Worm (Caenorhabditis elegans): Measurements from ENCODE around the gene C32D5.12.

C32D5.12 gene

ce11 chrII:6355396-6356346, 3.1 kb downstream of the C32D5.12 start, which contains the start of gene C32D5.11 (continued):
- no peak for TF ChIP-seq egl-5 (tag; optimal IDR thresholded peaks at IDR 0.05)
- TF ChIP-seq elt-3 (tag; optimal IDR thresholded peaks at IDR 0.05) = no peak
- TF ChIP-seq R02D3.7 (tag; optimal IDR thresholded peaks at IDR 0.05) = no peak
- no peak for TF ChIP-seq sea-2 (GFP tag; optimal IDR thresholded peaks at IDR 0.05)
- peak; percentile 79 for TF ChIP-seq nhr-23 (tag; optimal IDR thresholded peaks at IDR 0.05)
- TF ChIP-seq tbx-2 (tag; optimal IDR thresholded peaks at IDR 0.05) = peak; percentile 27
- TF ChIP-seq ceh-82 (tag; optimal IDR thresholded peaks at IDR 0.05) = no peak
- peak; percentile 78 for TF ChIP-seq lin-15B (tag; optimal IDR thresholded peaks at IDR 0.05)
- TF ChIP-seq lin-39 (tag; optimal IDR thresholded peaks at IDR 0.05) = peak; percentile 84
- TF ChIP-seq ztf-11 (tag; optimal IDR thresholded peaks at IDR 0.05) = no peak
- TF ChIP-seq nhr-12 (tag; optimal IDR thresholded peaks at IDR 0.05) = no peak
- no peak for TF ChIP-seq nhr-67 (tag; optimal IDR thresholded peaks at IDR 0.05)
- peak; percentile 50 for TF ChIP-seq nhr-25 (tag; optimal IDR thresholded peaks at IDR 0.05)
- no peak for TF ChIP-seq unc-62 (GFP tag; optimal IDR thresholded peaks at IDR 0.05)
- no peak for TF ChIP-seq ama-1 (optimal IDR thresholded peaks at IDR 0.05)
- no peak for TF ChIP-seq ceh-9 (tag; optimal IDR thresholded peaks at IDR 0.05)

- TF ChIP-seq mml-1 (tag; optimal IDR thresholded peaks at IDR 0.05) = no peak
- TF ChIP-seq nhr-23 (tag; optimal IDR thresholded peaks at IDR 0.05) = peak; percentile 13
Measured at ce11 chrII:6351887-6352286, 6.9 kb downstream of the C32D5.12 start, which contains the start of gene C32D5.10. C32D5.10 (minus strand) TSS chrII:6351987.

DNA sequence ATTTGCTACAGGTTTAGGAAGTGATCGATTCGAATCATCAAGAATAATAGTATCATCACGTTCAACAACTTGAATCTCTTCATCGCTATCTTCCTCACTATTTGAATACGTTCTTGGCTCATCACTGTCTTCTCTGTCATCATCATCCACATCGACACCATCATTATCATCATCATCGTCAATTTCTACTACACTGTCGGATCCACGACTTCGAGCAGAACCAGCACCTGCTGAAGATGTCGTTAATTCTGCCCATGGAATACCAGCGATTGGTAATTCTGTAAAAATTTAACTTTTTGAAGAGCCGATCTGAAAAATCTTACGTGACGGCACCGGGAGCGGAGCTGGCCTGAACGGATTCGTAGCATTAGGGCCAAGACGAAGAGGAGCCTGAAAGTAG, 8.8 kb downstream of the C32D5.12 start:
- no peak for TF ChIP-seq eor-1 (tag; optimal IDR thresholded peaks at IDR 0.05)
- TF ChIP-seq snpc-4 (tag; optimal IDR thresholded peaks at IDR 0.05) = no peak
- TF ChIP-seq nhr-12 (tag; optimal IDR thresholded peaks at IDR 0.05) = no peak
- no peak for TF ChIP-seq ztf-11 (tag; optimal IDR thresholded peaks at IDR 0.05)
- no peak for TF ChIP-seq ceh-16 (tag; optimal IDR thresholded peaks at IDR 0.05)
- TF ChIP-seq nhr-25 (tag; optimal IDR thresholded peaks at IDR 0.05) = no peak
- TF ChIP-seq lsy-12 (tag; optimal IDR thresholded peaks at IDR 0.05) = no peak

DNA sequence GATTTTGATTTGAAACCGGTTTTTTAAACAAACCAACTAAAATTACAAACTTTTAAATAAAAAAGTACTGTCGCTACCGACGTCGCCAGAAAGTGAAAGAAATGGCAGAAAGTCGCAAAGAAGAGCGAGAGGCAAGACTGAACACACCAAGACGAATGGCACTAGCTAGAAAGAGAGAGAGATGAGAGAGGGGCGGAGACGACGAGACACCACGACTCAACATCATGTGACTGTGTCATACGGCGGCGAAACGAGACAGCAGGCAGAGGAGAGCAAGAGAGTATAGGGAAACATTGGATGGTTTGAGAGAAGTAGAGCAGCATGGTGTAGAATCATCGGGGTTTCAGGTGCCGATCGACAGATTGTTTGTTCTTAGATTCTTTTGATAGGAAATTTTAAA, 10.4 kb downstream of the C32D5.12 start:
- peak; percentile 74 for TF ChIP-seq elt-1 (tag; optimal IDR thresholded peaks at IDR 0.05)
- no peak for TF ChIP-seq fkh-2 (tag; optimal IDR thresholded peaks at IDR 0.05)
- TF ChIP-seq unc-39 (tag; optimal IDR thresholded peaks at IDR 0.05) = no peak
- TF ChIP-seq jun-1 (tag; optimal IDR thresholded peaks at IDR 0.05) = peak; percentile 94
- TF ChIP-seq fos-1 (tag; optimal IDR thresholded peaks at IDR 0.05) = no peak
- no peak for TF ChIP-seq nhr-12 (tag; optimal IDR thresholded peaks at IDR 0.05)
- peak; percentile 83 for TF ChIP-seq lin-15B (tag; optimal IDR thresholded peaks at IDR 0.05)
- no peak for TF ChIP-seq ceh-16 (tag; optimal IDR thresholded peaks at IDR 0.05)
- TF ChIP-seq lsy-12 (tag; optimal IDR thresholded peaks at IDR 0.05) = peak; percentile 79
- peak; percentile 98 for TF ChIP-seq nhr-25 (tag; optimal IDR thresholded peaks at IDR 0.05)
- peak; percentile 79 for TF ChIP-seq egl-5 (tag; optimal IDR thresholded peaks at IDR 0.05)
- no peak for TF ChIP-seq aly-2 (tag; optimal IDR thresholded peaks at IDR 0.05)
- no peak for TF ChIP-seq daf-12 (tag; optimal IDR thresholded peaks at IDR 0.05)
- no peak for TF ChIP-seq ceh-9 (tag; optimal IDR thresholded peaks at IDR 0.05)
- TF ChIP-seq elt-3 (tag; optimal IDR thresholded peaks at IDR 0.05) = no peak
- TF ChIP-seq eor-1 (tag; optimal IDR thresholded peaks at IDR 0.05) = no peak
- no peak for TF ChIP-seq snpc-4 (tag; optimal IDR thresholded peaks at IDR 0.05)
- TF ChIP-seq lin-39 (tag; optimal IDR thresholded peaks at IDR 0.05) = peak; percentile 92
- peak; percentile 85 for TF ChIP-seq nhr-43 (tag; optimal IDR thresholded peaks at IDR 0.05; ENCODE audit: poor library complexity, severe bottlenecking)
- TF ChIP-seq nhr-77 (tag; optimal IDR thresholded peaks at IDR 0.05) = peak; percentile 18
- peak; percentile 74 for TF ChIP-seq ceh-28 (tag; optimal IDR thresholded peaks at IDR 0.05)
- TF ChIP-seq R02D3.7 (tag; optimal IDR thresholded peaks at IDR 0.05) = peak; percentile 55
- TF ChIP-seq mdl-1 (tag; optimal IDR thresholded peaks at IDR 0.05) = peak; percentile 66
- TF ChIP-seq zag-1 (tag; optimal IDR thresholded peaks at IDR 0.05) = no peak
- peak; percentile 50 for TF ChIP-seq egl-27 (tag; optimal IDR thresholded peaks at IDR 0.05)
- no peak for TF ChIP-seq ceh-82 (tag; optimal IDR thresholded peaks at IDR 0.05)
- TF ChIP-seq nhr-76 (tag; optimal IDR thresholded peaks at IDR 0.05) = no peak
- TF ChIP-seq nhr-11 (tag; optimal IDR thresholded peaks at IDR 0.05) = peak; percentile 81
- TF ChIP-seq ztf-4 (tag; optimal IDR thresholded peaks at IDR 0.05) = no peak
- no peak for TF ChIP-seq sea-2 (GFP tag; optimal IDR thresholded peaks at IDR 0.05)
- TF ChIP-seq fkh-10 (GFP tag; optimal IDR thresholded peaks at IDR 0.05) = peak; percentile 53
- no peak for TF ChIP-seq nhr-237 (tag; optimal IDR thresholded peaks at IDR 0.05)
- TF ChIP-seq pha-4 (tag; optimal IDR thresholded peaks at IDR 0.05) = peak; percentile 94
- peak; percentile 94 for TF ChIP-seq hmg-11 (tag; optimal IDR thresholded peaks at IDR 0.05)
- TF ChIP-seq nhr-23 (tag; optimal IDR thresholded peaks at IDR 0.05) = peak; percentile 93
- peak; percentile 89 for TF ChIP-seq skn-1 (tag; optimal IDR thresholded peaks at IDR 0.05)
- TF ChIP-seq nhr-67 (tag; optimal IDR thresholded peaks at IDR 0.05) = no peak
- TF ChIP-seq elt-2 (tag; optimal IDR thresholded peaks at IDR 0.05) = peak; percentile 87
- TF ChIP-seq tbx-2 (tag; optimal IDR thresholded peaks at IDR 0.05) = peak; percentile 62
- TF ChIP-seq ama-1 (optimal IDR thresholded peaks at IDR 0.05) = peak; percentile 98

Data from whole organism, L3 larva.